Worm (Caenorhabditis elegans) whole organism, L4/young adult: ENCODE measurements around the gene col-167.

Experiments used
- dao-5 ChIP-seq: sonication (generic microtip); optimal IDR thresholded peaks from 2 replicates; lab custom pipeline; 2016; ENCODE audit warnings: missing genotype, missing genetic modification characterization, moderate library complexity, missing compliant biosample characterization
- him-1 ChIP-seq: sonication (generic microtip); optimal IDR thresholded peaks from 2 replicates; lab custom pipeline; 2016; ENCODE audit warnings: missing genotype, missing genetic modification reagents, missing genetic modification characterization, missing compliant biosample characterization

DNA sequence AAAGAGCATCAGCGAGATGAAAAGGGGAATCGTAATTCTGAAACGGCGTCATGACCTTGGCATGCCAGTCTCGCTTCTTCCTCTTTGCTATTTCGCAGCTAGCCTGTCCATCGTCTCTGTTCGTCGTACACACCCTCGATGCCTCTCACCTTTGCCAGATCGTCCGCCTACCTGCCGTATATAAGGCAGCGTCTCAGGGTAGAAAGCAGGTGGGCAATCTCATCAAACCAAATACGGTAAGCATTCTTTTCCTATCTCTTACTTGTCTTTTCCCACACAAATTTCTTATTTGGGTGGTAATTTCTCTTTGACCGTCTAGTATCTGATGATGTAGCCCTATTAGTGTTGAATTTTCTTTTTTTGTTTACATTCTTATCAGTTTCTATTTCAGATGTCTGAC is 43.7 kb upstream of the col-167 start, which contains the start of gene col-166:
- TF ChIP-seq him-1 (tag; lab: Kevin White, UChicago) (no peak), dao-5 (tag; lab: Kevin White, UChicago) (no peak)
